Worm (Caenorhabditis elegans) whole organism, early embryonic: Measurements from ENCODE around the gene Y60C6A.1.

ENCODE experiments used
- B0310.2 ChIP-seq: sonication (generic microtip); optimal IDR thresholded peaks from 2 replicates; lab custom pipeline; 2016; ENCODE audit warnings: mild to moderate bottlenecking, missing genetic modification characterization, missing compliant biosample characterization
- F13C5.2 ChIP-seq: sonication (generic microtip); optimal IDR thresholded peaks from 2 replicates; lab custom pipeline; 2017; ENCODE audit warnings: mild to moderate bottlenecking, missing genetic modification characterization, inconsistent platforms, missing compliant biosample characterization
- aly-1 ChIP-seq: sonication (generic microtip); optimal IDR thresholded peaks from 2 replicates; lab custom pipeline; 2016; ENCODE audit warnings: missing genetic modification characterization, missing compliant biosample characterization
- ama-1 ChIP-seq: fragments of 150-350 bp; optimal IDR thresholded peaks from 2 replicates; lab custom pipeline; 2014
- ceh-13 ChIP-seq: fragments of 200-800 bp; sonication (Bioruptor generic); optimal IDR thresholded peaks from 2 replicates; lab custom pipeline; 2018; ENCODE audit warnings: mild to moderate bottlenecking, missing genetic modification characterization, missing compliant biosample characterization
- tbx-11 ChIP-seq: fragments of 200-800 bp; sonication (Bioruptor generic); IDR thresholded peaks from 2 replicates; pipeline ENCODE4 v1.3.6; 2022; ENCODE audit warnings: missing genetic modification characterization, missing compliant biosample characterization

DNA sequence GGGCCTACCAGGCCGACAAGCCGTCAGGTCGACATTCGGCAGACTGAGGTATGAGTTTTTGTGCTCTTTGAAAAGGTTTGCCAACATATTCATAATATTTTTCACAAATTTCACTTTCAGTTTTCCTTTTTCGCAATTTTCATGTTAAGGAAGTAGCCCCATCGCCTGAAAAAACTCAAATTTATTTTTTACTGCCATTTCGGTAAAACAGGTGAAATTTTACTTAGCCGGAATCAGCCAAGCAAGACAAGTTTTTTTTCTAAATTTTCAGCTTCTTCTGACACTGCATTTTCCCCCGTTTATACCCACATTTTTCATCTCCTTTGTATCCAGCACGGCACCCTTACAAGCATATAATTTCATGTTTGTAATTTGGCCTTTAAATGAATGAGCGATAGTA lies 8.2 kb downstream of the Y60C6A.1 start, which contains the start of gene R02F11.11:
- TF ChIP-seq tbx-11 (GFP tag; lab: Robert Waterston, UW) (no peak), B0310.2 (no peak), aly-1 (no peak), ama-1 (lab: Kevin White, UChicago) (no peak), F13C5.2 (no peak), ceh-13 (no peak)
